Worm (Caenorhabditis elegans) whole organism, late embryonic: ENCODE measurements around the gene C27A2.7.

ENCODE experiments used
- Y22D7AL.16 ChIP-seq: sonication (generic microtip); optimal IDR thresholded peaks from 2 replicates; lab custom pipeline; 2016; ENCODE audit warnings: missing genetic modification characterization, missing compliant biosample characterization
- ama-1 ChIP-seq: fragments of 150-350 bp; optimal IDR thresholded peaks from 2 replicates; lab custom pipeline; 2014
- dve-1 ChIP-seq: sonication (generic microtip); optimal IDR thresholded peaks from 2 replicates; lab custom pipeline; 2017; ENCODE audit warnings: antibody characterized with exemption, mild to moderate bottlenecking, missing genetic modification characterization, missing compliant biosample characterization
- hlh-13 ChIP-seq: fragments of 200-800 bp; sonication (Bioruptor generic); optimal IDR thresholded peaks from 2 replicates; lab custom pipeline; 2018; ENCODE audit warnings: mild to moderate bottlenecking, missing genetic modification characterization, missing compliant biosample characterization
- lin-11 ChIP-seq: fragments of 200-800 bp; sonication (Bioruptor generic); optimal IDR thresholded peaks from 2 replicates; lab custom pipeline; 2018; ENCODE audit warnings: mild to moderate bottlenecking, missing genetic modification characterization, missing compliant biosample characterization
- nhr-11 ChIP-seq: fragments of 150-350 bp; optimal IDR thresholded peaks from 2 replicates; lab custom pipeline; 2014; ENCODE audit warnings: missing biosample characterization, missing genetic modification characterization
- sdc-2 ChIP-seq: sonication (generic microtip); optimal IDR thresholded peaks from 2 replicates; lab custom pipeline; 2016; ENCODE audit warnings: missing genotype, missing genetic modification characterization, missing compliant biosample characterization
- unc-86 ChIP-seq: sonication (generic microtip); optimal IDR thresholded peaks from 2 replicates; lab custom pipeline; 2016; ENCODE audit warnings: missing genetic modification characterization, missing compliant biosample characterization
- ztf-16 ChIP-seq: sonication (generic microtip); optimal IDR thresholded peaks from 2 replicates; lab custom pipeline; 2017; ENCODE audit warnings: missing genetic modification characterization, missing compliant biosample characterization

DNA sequence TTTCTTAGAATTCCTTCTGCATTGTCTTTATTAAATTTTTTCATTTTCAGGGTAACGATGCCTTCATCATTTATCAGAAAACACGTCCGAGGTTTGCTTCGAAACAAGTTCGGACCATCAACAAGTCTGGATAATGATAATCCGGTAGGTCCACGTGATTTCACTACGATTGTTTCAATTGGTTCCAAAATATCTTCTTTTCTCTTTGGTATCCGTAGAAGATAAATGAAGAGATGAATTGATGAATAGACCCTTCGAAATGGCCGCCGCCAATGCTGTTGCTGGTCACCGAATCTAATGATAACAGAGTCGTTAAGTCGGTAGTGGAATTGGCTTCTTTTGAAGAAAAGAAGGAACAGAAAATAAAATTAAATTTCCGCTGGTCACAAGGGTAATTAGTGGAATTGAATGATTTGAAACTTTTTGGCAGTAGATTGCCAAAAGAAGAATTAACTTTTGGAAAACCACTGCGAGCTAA is 21.3 kb downstream of the C27A2.7 start, which contains the start of gene F33G12.6:
- TF ChIP-seq hlh-13 (GFP tag; lab: Kevin White, UChicago), result no peak
- TF ChIP-seq unc-86 (tag; lab: Kevin White, UChicago), result no peak
- TF ChIP-seq nhr-11 (tag; lab: Kevin White, UChicago), result no peak
- no peak for TF ChIP-seq sdc-2 (tag; lab: Kevin White, UChicago)
- TF ChIP-seq dve-1 (tag; lab: Kevin White, UChicago), result no peak
- TF ChIP-seq lin-11 (tag; lab: Kevin White, UChicago), result no peak
- TF ChIP-seq ama-1 (lab: Kevin White, UChicago), result no peak
- no peak for TF ChIP-seq Y22D7AL.16
- TF ChIP-seq ztf-16 (tag; lab: Kevin White, UChicago), result no peak
